Worm (Caenorhabditis elegans): Measurements from ENCODE around the gene his-72.

his-72 gene

ce11 chrIII:12366989-12367557 lies 1.8 kb downstream of the his-72 start, which contains the start of gene Y75B8A.33 (continued):
- TF ChIP-seq attf-6 (GFP tag; IDR thresholded peaks at IDR 0.05) (no peak), madf-3 (GFP tag; IDR thresholded peaks at IDR 0.05) (0 out of 2 replicates have a peak, but pooled peaks have one; percentile 46), xnd-1 (tag; optimal IDR thresholded peaks at IDR 0.05) (peak; percentile 78), D2030.7 (GFP tag; IDR thresholded peaks at IDR 0.05) (peak; percentile 44; the same call in 1 of the 2 replicates), egrh-3 (GFP tag; IDR thresholded peaks at IDR 0.05) (no peak), madf-8 (GFP tag; conservative IDR thresholded peaks at IDR 0.05) (peak; percentile 79), Y53G8AR.9 (GFP tag; conservative IDR thresholded peaks at IDR 0.05) (0 out of 2 replicates have a peak, but pooled peaks have one; percentile 46), F33H1.4 (GFP tag; IDR thresholded peaks at IDR 0.05) (peak; percentile 66), lin-40 (tag; optimal IDR thresholded peaks at IDR 0.05) (no peak), B0019.2 (GFP tag; conservative IDR thresholded peaks at IDR 0.05) (0 out of 2 replicates have a peak, but pooled peaks have one; percentile 17), mcd-1 (GFP tag; IDR thresholded peaks at IDR 0.05) (peak; percentile 12; the same call in 1 of the 2 replicates), lsy-27 (tag; optimal IDR thresholded peaks at IDR 0.05; ENCODE audit: borderline replicate concordance, insufficient read depth) (no peak), ztf-26 (tag; optimal IDR thresholded peaks at IDR 0.05) (no peak), ceh-58 (GFP tag; IDR thresholded peaks at IDR 0.05) (no peak), rcor-1 (GFP tag; IDR thresholded peaks at IDR 0.05) (no peak)

DNA sequence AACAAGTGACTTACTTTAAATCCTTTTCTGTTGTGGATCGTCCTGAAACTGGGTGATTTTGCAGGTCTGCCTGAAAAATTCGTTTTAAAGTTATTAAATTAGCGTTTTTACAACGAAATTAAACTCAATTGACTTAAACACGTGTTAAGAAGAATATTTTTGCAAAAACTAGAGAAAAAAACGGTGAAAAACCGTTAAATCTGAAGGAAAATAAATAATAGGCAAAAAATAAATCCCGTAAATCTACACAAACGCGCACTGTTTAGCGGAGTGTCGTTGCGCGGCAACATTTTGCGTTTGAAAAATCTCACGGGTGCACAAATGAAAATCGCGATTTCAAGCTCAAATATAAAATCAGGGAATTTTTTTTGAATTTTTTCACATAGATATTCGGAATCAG lies 5.3 kb downstream of the his-72 start:
- TF ChIP-seq attf-3 (GFP tag; conservative IDR thresholded peaks at IDR 0.05), result peak; percentile 74

DNA sequence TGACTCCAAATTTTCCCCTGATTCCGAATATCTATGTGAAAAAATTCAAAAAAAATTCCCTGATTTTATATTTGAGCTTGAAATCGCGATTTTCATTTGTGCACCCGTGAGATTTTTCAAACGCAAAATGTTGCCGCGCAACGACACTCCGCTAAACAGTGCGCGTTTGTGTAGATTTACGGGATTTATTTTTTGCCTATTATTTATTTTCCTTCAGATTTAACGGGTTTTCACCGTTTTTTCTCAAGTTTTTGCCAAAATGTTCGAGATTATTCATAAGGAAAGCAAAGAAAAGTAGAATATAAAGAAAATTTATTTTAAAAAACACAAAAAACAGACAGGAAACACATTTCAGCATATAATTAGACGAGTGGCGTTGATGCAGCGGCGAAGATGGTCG lies 5.9 kb downstream of the his-72 start:
- TF ChIP-seq attf-3 (GFP tag; conservative IDR thresholded peaks at IDR 0.05), result peak; percentile 76

ce11 chrIII:12359265-12359664 lies 9.6 kb downstream of the his-72 start, which contains the start of gene Y75B8A.34:
Gene Y75B8A.34 (plus strand): TSS chrIII:12359565.
- TF ChIP-seq T26A5.8 (tag; optimal IDR thresholded peaks at IDR 0.05) (no peak), rec-8 (tag; optimal IDR thresholded peaks at IDR 0.05) (no peak), F49E8.2 (tag; optimal IDR thresholded peaks at IDR 0.05; ENCODE audit: insufficient read depth) (no peak), ztf-22 (GFP tag; optimal IDR thresholded peaks at IDR 0.05) (no peak), cebp-1 (GFP tag; IDR thresholded peaks at IDR 0.05) (no peak), cebp-1 (tag; optimal IDR thresholded peaks at IDR 0.05) (no peak), Y79H2A.3 (GFP tag; conservative IDR thresholded peaks at IDR 0.05) (no peak), Y53F4B.3 (GFP tag; IDR thresholded peaks at IDR 0.05) (no peak), F57C9.4 (tag; optimal IDR thresholded peaks at IDR 0.05) (no peak), xnd-1 (tag; optimal IDR thresholded peaks at IDR 0.05) (no peak), lin-54 (GFP tag; optimal IDR thresholded peaks at IDR 0.05) (no peak), athp-1 (tag; optimal IDR thresholded peaks at IDR 0.05) (no peak), mel-28 (tag; optimal IDR thresholded peaks at IDR 0.05; ENCODE audit: borderline replicate concordance) (no peak), hrde-1 (tag; optimal IDR thresholded peaks at IDR 0.05; ENCODE audit: borderline replicate concordance) (no peak), lsy-27 (tag; optimal IDR thresholded peaks at IDR 0.05; ENCODE audit: borderline replicate concordance, insufficient read depth) (no peak), nfyb-1 (GFP tag; IDR thresholded peaks at IDR 0.05) (no peak), snpc-3.4 (tag; optimal IDR thresholded peaks at IDR 0.05) (no peak), akir-1 (GFP tag; optimal IDR thresholded peaks at IDR 0.05) (no peak), nhr-90 (tag; optimal IDR thresholded peaks at IDR 0.05) (no peak)
